Fruit fly (Drosophila melanogaster) whole organism, adult: ENCODE data around the gene CG10467.

Experiments
- Crg-1 ChIP-seq: fragments of 200-800 bp; sonication (Bioruptor generic); optimal IDR thresholded peaks from 2 replicates; lab custom pipeline; 2016; ENCODE audit warnings: missing biosample characterization, missing genetic modification characterization
- cnc ChIP-seq, 2 experiments: fragments of >200 bp; optimal IDR thresholded peaks; 2 replicates each; lab custom pipeline; 2017

- TF ChIP-seq Crg-1 (GFP tag; lab: Kevin White, UChicago), result no peak
- no peak for TF ChIP-seq cnc (optimal IDR thresholded peaks at IDR 0.05; lab: Kevin White, UChicago)
Measured at dm6 chr3L:6059062-6059708, 35.4 kb downstream of the CG10467 start, which contains the start of gene CG6592.
